Worm (Caenorhabditis elegans): Measurements from ENCODE around the gene R11G10.4.

DNA sequence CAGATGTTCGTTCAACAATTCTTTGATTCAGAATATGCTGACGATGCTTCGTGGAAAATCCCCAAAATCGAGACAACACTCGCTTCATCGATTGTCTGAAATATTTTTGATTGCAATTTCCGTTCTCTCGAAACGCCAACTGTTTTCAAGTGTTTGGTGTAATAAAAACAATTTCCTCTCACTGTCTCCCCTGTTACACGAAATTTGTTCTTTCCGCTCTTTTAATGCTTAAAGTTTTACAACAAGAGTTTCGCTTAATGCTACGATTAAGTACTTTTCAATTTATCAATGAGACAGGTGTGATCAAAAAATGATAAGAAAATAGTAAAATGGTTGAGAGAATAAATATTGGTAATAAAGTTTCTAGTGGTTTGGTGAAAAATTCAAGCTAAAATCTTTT, 49.9 kb downstream of the R11G10.4 start, which contains the start of gene C56A3.6:
- TF ChIP-seq lin-13 (tag; optimal IDR thresholded peaks at IDR 0.05) (no peak), nhr-237 (tag; optimal IDR thresholded peaks at IDR 0.05) (no peak), pha-4 (tag; optimal IDR thresholded peaks at IDR 0.05) (no peak), nhr-12 (tag; optimal IDR thresholded peaks at IDR 0.05) (no peak)
